Fruit fly (Drosophila melanogaster): ENCODE measurements around the gene CG2129.

The CG2129 gene

dm6 chrX:8114476-8115342 is 30.9 kb upstream of the CG2129 start:
- no peak for TF ChIP-seq cic (GFP tag; optimal IDR thresholded peaks at IDR 0.05)
- peak; percentile 25 for TF ChIP-seq Clk (GFP tag; optimal IDR thresholded peaks at IDR 0.05)
- TF ChIP-seq CG7045 (GFP tag; optimal IDR thresholded peaks at IDR 0.05): peak; percentile 60
- peak; percentile 57 for TF ChIP-seq bab1 (GFP tag; optimal IDR thresholded peaks at IDR 0.05)
- no peak for TF ChIP-seq cnc (optimal IDR thresholded peaks at IDR 0.05)
- peak; percentile 1 for TF ChIP-seq ovo (GFP tag; optimal IDR thresholded peaks at IDR 0.05)
- TF ChIP-seq CG7101 (tag; optimal IDR thresholded peaks at IDR 0.05): peak; percentile 80
- TF ChIP-seq Crg-1 (GFP tag; optimal IDR thresholded peaks at IDR 0.05): no peak
- TF ChIP-seq kay (GFP tag; ENCODE audit: borderline replicate concordance): no peak
- TF ChIP-seq CG11617 (GFP tag; optimal IDR thresholded peaks at IDR 0.05): peak; percentile 64
- TF ChIP-seq CG14711 (tag; optimal IDR thresholded peaks at IDR 0.05): peak; percentile 62
- no peak for TF ChIP-seq Hr96 (GFP tag; optimal IDR thresholded peaks at IDR 0.05)
- peak; percentile 70 for TF ChIP-seq CG5204 (GFP tag; optimal IDR thresholded peaks at IDR 0.05)
- TF ChIP-seq CG12768 (GFP tag; optimal IDR thresholded peaks at IDR 0.05): peak; percentile 62
- TF ChIP-seq Mnt (GFP tag; optimal IDR thresholded peaks at IDR 0.05): peak; percentile 46
- peak; percentile 21 for TF ChIP-seq CG1620 (GFP tag; optimal IDR thresholded peaks at IDR 0.05)
- TF ChIP-seq tj (GFP tag; optimal IDR thresholded peaks at IDR 0.05): peak; percentile 73
- TF ChIP-seq toe (GFP tag; optimal IDR thresholded peaks at IDR 0.05): peak; percentile 45
- peak; percentile 20 for TF ChIP-seq pad (GFP tag; optimal IDR thresholded peaks at IDR 0.05)
- peak; percentile 62 for TF ChIP-seq CG33017 (tag; optimal IDR thresholded peaks at IDR 0.05)

DNA sequence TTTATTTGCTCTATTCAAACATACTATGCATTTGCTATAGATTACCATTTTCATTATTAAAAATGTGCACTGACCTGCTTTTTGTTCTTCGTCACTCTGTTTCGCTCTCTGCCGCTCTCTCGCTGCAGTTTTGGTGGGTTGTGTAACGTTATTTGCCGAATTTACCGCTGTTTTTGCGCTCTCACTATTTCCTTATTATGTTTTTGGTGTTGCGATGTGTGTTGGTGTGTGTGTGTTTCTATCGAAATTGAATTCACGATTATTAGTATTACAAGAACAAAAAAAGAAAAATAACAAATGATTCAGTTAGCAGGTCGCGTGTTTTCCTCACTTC is 30.3 kb upstream of the CG2129 start:
- TF ChIP-seq Crg-1 (GFP tag; optimal IDR thresholded peaks at IDR 0.05) (no peak), ovo (GFP tag; optimal IDR thresholded peaks at IDR 0.05) (peak; percentile 2), CG5204 (GFP tag; optimal IDR thresholded peaks at IDR 0.05) (no peak), pad (GFP tag; optimal IDR thresholded peaks at IDR 0.05) (peak; percentile 37)

DNA sequence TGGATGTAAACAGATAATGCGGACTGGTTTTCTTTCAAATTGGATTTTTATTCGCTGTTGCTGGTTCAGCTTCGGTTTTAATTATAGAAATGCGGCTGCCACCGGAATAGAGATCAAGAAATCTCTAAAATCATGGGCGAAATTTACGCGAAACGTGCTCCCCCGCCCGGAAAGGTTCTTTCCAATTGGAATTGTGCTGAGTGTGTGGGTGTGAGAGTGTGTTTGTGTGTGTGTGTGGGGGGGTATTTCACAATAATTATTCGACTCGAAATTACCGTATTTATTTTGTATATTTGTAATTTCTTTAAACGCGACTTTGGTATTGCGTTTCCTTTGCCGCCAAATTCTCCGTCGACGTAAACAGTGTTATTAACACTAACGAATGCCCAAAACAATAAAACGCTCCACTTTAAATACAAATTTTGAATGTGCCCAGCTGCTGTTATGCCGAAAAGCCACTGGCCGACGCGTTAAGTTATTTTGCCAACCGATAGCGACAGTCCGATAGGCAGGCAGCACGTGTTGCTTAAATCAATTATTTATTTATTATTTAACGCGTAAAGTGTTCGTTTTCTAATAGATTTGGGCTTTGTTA is 29.8 kb upstream of the CG2129 start, which contains the start of gene Gclc:
Gene Gclc, minus strand, starts transcription at position 431 of the 595 bp plus-strand sequence.
- no peak for TF ChIP-seq ovo (GFP tag; optimal IDR thresholded peaks at IDR 0.05)
- TF ChIP-seq CG1620 (GFP tag; optimal IDR thresholded peaks at IDR 0.05): no peak
- TF ChIP-seq Mnt (GFP tag; optimal IDR thresholded peaks at IDR 0.05): peak; percentile 96
- TF ChIP-seq cic (GFP tag; optimal IDR thresholded peaks at IDR 0.05): peak; percentile 21
- TF ChIP-seq pad (GFP tag; optimal IDR thresholded peaks at IDR 0.05): no peak
- TF ChIP-seq CG5204 (GFP tag; optimal IDR thresholded peaks at IDR 0.05): no peak
- no peak for TF ChIP-seq CG7045 (GFP tag; optimal IDR thresholded peaks at IDR 0.05)
- no peak for TF ChIP-seq CG14711 (tag; optimal IDR thresholded peaks at IDR 0.05)
- TF ChIP-seq tj (GFP tag; optimal IDR thresholded peaks at IDR 0.05): peak; percentile 11
- no peak for TF ChIP-seq bab1 (GFP tag; optimal IDR thresholded peaks at IDR 0.05)
- TF ChIP-seq CG11617 (GFP tag; optimal IDR thresholded peaks at IDR 0.05): peak; percentile 21
- TF ChIP-seq cnc (optimal IDR thresholded peaks at IDR 0.05): no peak

DNA sequence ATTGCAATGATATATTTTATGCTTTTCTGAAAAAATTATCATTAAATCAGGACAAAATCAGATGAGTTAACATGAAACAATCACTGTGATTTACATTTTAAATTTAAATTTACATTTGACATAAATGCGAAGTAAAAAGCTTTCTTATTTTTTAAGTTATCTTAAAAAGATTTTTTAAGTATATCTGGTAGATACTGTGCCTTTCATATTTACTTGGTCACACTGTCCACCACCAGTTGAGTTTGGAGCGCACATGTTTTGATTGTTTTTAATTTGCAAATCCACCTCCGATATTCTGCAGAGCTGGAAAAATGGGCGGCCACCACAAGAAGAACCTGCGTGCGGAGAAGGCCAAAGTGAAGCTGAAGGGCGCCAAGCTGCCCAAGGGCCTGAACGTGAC is 28.8 kb upstream of the CG2129 start, which contains the start of gene CG1575:
Gene CG1575, plus strand, starts transcription at position 200 of the 400 bp plus-strand sequence.
- TF ChIP-seq Mnt (GFP tag; optimal IDR thresholded peaks at IDR 0.05) (peak; percentile 84), cic (GFP tag; optimal IDR thresholded peaks at IDR 0.05) (no peak), ovo (GFP tag; optimal IDR thresholded peaks at IDR 0.05) (no peak)

- no peak for TF ChIP-seq tj (GFP tag; optimal IDR thresholded peaks at IDR 0.05)
- no peak for TF ChIP-seq CG1620 (GFP tag; optimal IDR thresholded peaks at IDR 0.05)
- TF ChIP-seq CG11617 (GFP tag; optimal IDR thresholded peaks at IDR 0.05): no peak
- TF ChIP-seq bab1 (GFP tag; optimal IDR thresholded peaks at IDR 0.05): peak; percentile 57
- no peak for TF ChIP-seq CG12768 (GFP tag; optimal IDR thresholded peaks at IDR 0.05)
- no peak for TF ChIP-seq cnc (optimal IDR thresholded peaks at IDR 0.05)
- no peak for TF ChIP-seq Clk (GFP tag; optimal IDR thresholded peaks at IDR 0.05)
- TF ChIP-seq kay (GFP tag; ENCODE audit: borderline replicate concordance): no peak
- TF ChIP-seq Mnt (GFP tag; optimal IDR thresholded peaks at IDR 0.05): peak; percentile 100
- TF ChIP-seq pad (GFP tag; optimal IDR thresholded peaks at IDR 0.05): no peak
- no peak for TF ChIP-seq CG7045 (GFP tag; optimal IDR thresholded peaks at IDR 0.05)
- no peak for TF ChIP-seq Crg-1 (GFP tag; optimal IDR thresholded peaks at IDR 0.05)
- TF ChIP-seq toe (GFP tag; optimal IDR thresholded peaks at IDR 0.05): no peak
- no peak for TF ChIP-seq cic (GFP tag; optimal IDR thresholded peaks at IDR 0.05)
- TF ChIP-seq CG14711 (tag; optimal IDR thresholded peaks at IDR 0.05): no peak
- TF ChIP-seq Hr96 (GFP tag; optimal IDR thresholded peaks at IDR 0.05): no peak
These were observed 24.7 kb upstream of the CG2129 start, which contains the start of gene CG2260 for dm6 chrX:8120939-8121338. Gene CG2260 (minus strand): TSS chrX:8121147.

DNA sequence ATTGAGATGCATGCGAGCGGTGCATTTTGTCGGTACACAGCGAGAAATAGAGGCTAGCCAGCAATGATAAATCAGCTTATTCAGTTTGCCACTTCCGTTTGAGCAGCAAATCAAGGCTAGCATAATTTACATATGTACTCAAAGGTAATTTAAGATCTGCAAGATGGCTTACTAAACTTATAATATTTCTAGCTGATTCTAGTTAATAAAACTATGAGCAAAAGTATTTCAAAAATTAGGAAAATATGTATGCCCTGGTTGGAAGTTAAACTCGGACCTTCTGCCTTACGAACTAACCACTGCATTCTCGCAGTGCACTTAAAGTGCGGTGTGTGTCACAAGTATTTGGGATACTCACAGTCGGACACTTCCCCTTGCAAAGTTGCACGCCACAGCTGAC is 22.8 kb upstream of the CG2129 start:
- TF ChIP-seq bab1 (GFP tag; optimal IDR thresholded peaks at IDR 0.05) (no peak), cic (GFP tag; optimal IDR thresholded peaks at IDR 0.05) (no peak), CG11617 (GFP tag; optimal IDR thresholded peaks at IDR 0.05) (no peak), pad (GFP tag; optimal IDR thresholded peaks at IDR 0.05) (no peak), CG1620 (GFP tag; optimal IDR thresholded peaks at IDR 0.05) (no peak), CG5204 (GFP tag; optimal IDR thresholded peaks at IDR 0.05) (no peak), cnc (optimal IDR thresholded peaks at IDR 0.05) (no peak), CG7101 (tag; optimal IDR thresholded peaks at IDR 0.05) (no peak), ovo (GFP tag; optimal IDR thresholded peaks at IDR 0.05) (no peak), Clk (GFP tag; optimal IDR thresholded peaks at IDR 0.05) (no peak), Crg-1 (GFP tag; optimal IDR thresholded peaks at IDR 0.05) (no peak), CG12768 (GFP tag; optimal IDR thresholded peaks at IDR 0.05) (no peak), CG33017 (tag; optimal IDR thresholded peaks at IDR 0.05) (no peak), kay (GFP tag; ENCODE audit: borderline replicate concordance) (no peak), CG7045 (GFP tag; optimal IDR thresholded peaks at IDR 0.05) (no peak), Mnt (GFP tag; optimal IDR thresholded peaks at IDR 0.05) (no peak), toe (GFP tag; optimal IDR thresholded peaks at IDR 0.05) (no peak), CG14711 (tag; optimal IDR thresholded peaks at IDR 0.05) (no peak), tj (GFP tag; optimal IDR thresholded peaks at IDR 0.05) (no peak)
